Fruit fly (Drosophila melanogaster) whole organism, wandering third instar larva: ENCODE data around the gene gudu.

Experiments
- N ChIP-seq: fragments of >200 bp; optimal IDR thresholded peaks from 2 replicates; lab custom pipeline; 2018; ENCODE audit warnings: missing biosample characterization, missing external identifiers, missing genetic modification characterization
- Sp1 ChIP-seq: fragments of 200-800 bp; sonication (Bioruptor generic); optimal IDR thresholded peaks from 3 replicates; lab custom pipeline; 2019; ENCODE audit warnings: missing biosample characterization, mild to moderate bottlenecking, missing genetic modification characterization, moderate library complexity
- dl ChIP-seq, 2 experiments: fragments of 175-275, 200-275 bp in 1 of 2; fragments of 200-275 bp in 1 of 2; sonication (Bioruptor generic); optimal IDR thresholded peaks; lab custom pipeline; 2018; ENCODE audit warnings: mild to moderate bottlenecking in 2 of 2, missing biosample characterization in 2 of 2, missing genetic modification characterization in 2 of 2, moderate library complexity in 2 of 2; ENCODE audit not compliant: partially characterized antibody in 2 of 2, insufficient read depth in 1 of 2
- fru ChIP-seq: fragments of 200-800 bp; sonication (Bioruptor generic); optimal IDR thresholded peaks from 3 replicates; lab custom pipeline; 2016; ENCODE audit warnings: missing biosample characterization, mild to moderate bottlenecking, missing genetic modification characterization

DNA sequence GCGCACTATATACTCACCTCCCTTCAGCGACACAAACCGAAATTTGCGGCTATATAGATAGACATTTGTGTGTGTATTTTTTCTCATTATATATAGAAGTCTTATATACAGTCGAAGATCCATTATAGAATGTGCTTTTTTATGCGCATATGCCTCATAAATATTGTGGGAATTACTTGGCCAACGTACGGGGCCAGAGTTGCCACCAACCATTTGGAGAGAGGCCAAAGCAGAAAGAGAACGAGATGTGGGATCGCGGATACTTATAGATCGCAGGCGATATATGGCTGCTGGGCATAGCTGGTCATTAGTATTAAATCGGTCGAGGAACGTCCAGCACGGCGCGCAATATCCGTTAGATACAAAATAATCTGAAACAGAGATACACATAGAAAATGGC is 16.6 kb downstream of the gudu start, which contains the start of gene CG5177:
- TF ChIP-seq dl (GFP tag; optimal IDR thresholded peaks at IDR 0.05; lab: Kevin White, UChicago; ENCODE audit: insufficient read depth in 1 of 2, partially characterized antibody in 2 of 2): no peak
- no peak for TF ChIP-seq fru (GFP tag; lab: Kevin White, UChicago)
- no peak for TF ChIP-seq N (GFP tag; lab: Kevin White, UChicago)
- TF ChIP-seq Sp1 (GFP tag; lab: Kevin White, UChicago): no peak
